Fruit fly (Drosophila melanogaster): ENCODE measurements around the gene CG11327.

Gene CG11327

DNA sequence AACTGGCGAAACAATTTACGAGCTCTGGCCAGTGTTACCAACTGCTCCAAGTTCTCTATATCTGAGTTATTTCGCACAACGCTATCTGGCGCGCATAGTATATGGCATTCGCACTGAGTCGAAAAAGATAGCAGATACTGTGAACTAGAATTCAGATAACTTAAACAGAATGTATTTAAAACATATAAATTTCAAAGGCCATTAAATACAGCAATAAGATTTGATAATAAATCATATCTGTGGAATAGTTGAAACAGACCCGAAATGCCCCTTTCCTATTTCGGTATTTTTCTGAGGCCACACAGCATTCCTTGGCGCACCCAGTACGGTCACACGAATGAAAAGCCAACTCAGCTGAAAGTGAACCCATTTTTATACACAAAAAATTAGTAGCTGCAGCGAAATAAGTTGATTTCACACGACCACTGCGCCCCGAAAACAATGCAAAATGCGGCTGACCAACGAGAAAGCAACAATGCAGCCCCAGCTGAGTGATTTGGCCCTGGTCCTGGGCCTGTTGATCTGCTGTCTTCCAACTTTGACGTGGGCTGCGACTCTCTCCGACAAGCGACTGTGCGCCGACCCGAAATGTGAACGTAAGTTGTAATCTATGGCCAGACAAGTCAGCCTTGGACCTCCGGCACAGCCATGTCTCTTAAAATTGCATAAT lies 37.3 kb downstream of the CG11327 start, which contains the start of the genes CG31635 and Tango1 (continued):
- TF ChIP-seq Scr (GFP tag; IDR thresholded peaks at IDR 0.05; ENCODE audit: partially characterized antibody) (no peak), eve (GFP tag; optimal IDR thresholded peaks at IDR 0.05) (no peak), twi (tag; optimal IDR thresholded peaks at IDR 0.05) (no peak), pita (GFP tag; optimal IDR thresholded peaks at IDR 0.05) (no peak), CG4282 (GFP tag; optimal IDR thresholded peaks at IDR 0.05) (no peak), yki (optimal IDR thresholded peaks at IDR 0.05) (no peak), pho (GFP tag; optimal IDR thresholded peaks at IDR 0.05) (no peak), CG12219 (GFP tag; optimal IDR thresholded peaks at IDR 0.05) (no peak), GATAe (GFP tag; conservative IDR thresholded peaks at IDR 0.05) (no peak), CG14014 (GFP tag; IDR thresholded peaks at IDR 0.05) (no peak), Dek (tag; optimal IDR thresholded peaks at IDR 0.05) (no peak), lov (optimal IDR thresholded peaks at IDR 0.05) (no peak), lov (GFP tag; IDR thresholded peaks at IDR 0.05) (no peak), Meics (GFP tag; optimal IDR thresholded peaks at IDR 0.05) (no peak), unc-4 (GFP tag; IDR thresholded peaks at IDR 0.05; ENCODE audit: partially characterized antibody) (no peak), CG1602 (GFP tag; optimal IDR thresholded peaks at IDR 0.05) (no peak), hth (optimal IDR thresholded peaks at IDR 0.05) (no peak), CG4328 (GFP tag; optimal IDR thresholded peaks at IDR 0.05) (no peak), her (GFP tag; optimal IDR thresholded peaks at IDR 0.05) (no peak), YL-1 (GFP tag; optimal IDR thresholded peaks at IDR 0.05) (peak; percentile 61), CG2120 (GFP tag; optimal IDR thresholded peaks at IDR 0.05) (peak; percentile 39), dimm (GFP tag; IDR thresholded peaks at IDR 0.05) (no peak), NC2β (GFP tag; optimal IDR thresholded peaks at IDR 0.05) (no peak), pb (GFP tag; optimal IDR thresholded peaks at IDR 0.05) (no peak), Dip2 (GFP tag; IDR thresholded peaks at IDR 0.05) (no peak), Fer2 (tag; optimal IDR thresholded peaks at IDR 0.05) (no peak), run (tag; optimal IDR thresholded peaks at IDR 0.05) (no peak), gem (tag; optimal IDR thresholded peaks at IDR 0.05) (no peak), Mad (GFP tag; optimal IDR thresholded peaks at IDR 0.05) (no peak), CG4854 (GFP tag; optimal IDR thresholded peaks at IDR 0.05) (no peak), CG15601 (tag; optimal IDR thresholded peaks at IDR 0.05) (peak; percentile 18), CG7745 (tag; optimal IDR thresholded peaks at IDR 0.05) (no peak), CG16863 (GFP tag; optimal IDR thresholded peaks at IDR 0.05) (no peak), D (optimal IDR thresholded peaks at IDR 0.05) (no peak), D (GFP tag; optimal IDR thresholded peaks at IDR 0.05) (no peak), luna (GFP tag; optimal IDR thresholded peaks at IDR 0.05) (no peak), PHDP (tag; optimal IDR thresholded peaks at IDR 0.05) (no peak), gfzf (GFP tag; optimal IDR thresholded peaks at IDR 0.05) (peak; percentile 96), salm (tag; optimal IDR thresholded peaks at IDR 0.05) (no peak), CG8089 (GFP tag; optimal IDR thresholded peaks at IDR 0.05) (no peak), dmrt11E (tag; optimal IDR thresholded peaks at IDR 0.05) (peak; percentile 10), Side (GFP tag; optimal IDR thresholded peaks at IDR 0.05) (no peak), CG4424 (GFP tag; optimal IDR thresholded peaks at IDR 0.05) (no peak), aop (GFP tag; IDR thresholded peaks at IDR 0.05) (no peak), wek (GFP tag; optimal IDR thresholded peaks at IDR 0.05) (no peak), dpn (GFP tag; optimal IDR thresholded peaks at IDR 0.05) (no peak), CG3163 (GFP tag; optimal IDR thresholded peaks at IDR 0.05) (no peak), CG6765 (GFP tag; optimal IDR thresholded peaks at IDR 0.05) (no peak), slou (GFP tag; optimal IDR thresholded peaks at IDR 0.05) (no peak), Ravus (GFP tag; IDR thresholded peaks at IDR 0.05) (no peak), ac (GFP tag; optimal IDR thresholded peaks at IDR 0.05) (no peak), CG4617 (GFP tag; optimal IDR thresholded peaks at IDR 0.05; ENCODE audit: borderline replicate concordance) (peak; percentile 68)

All from whole organism, embryonic.